Worm (Caenorhabditis elegans) whole organism, L2 larva: Measurements from ENCODE around the gene K02A6.1.

ENCODE experiments used
- C34F6.9 ChIP-seq: fragments of 150-350 bp; optimal IDR thresholded peaks from 2 replicates; lab custom pipeline; 2014; ENCODE audit warnings: missing biosample characterization, missing genetic modification characterization
- F13H6.1 ChIP-seq: sonication (generic microtip); optimal IDR thresholded peaks from 2 replicates; lab custom pipeline; 2016; ENCODE audit warnings: missing genetic modification characterization, missing compliant biosample characterization
- Y55F3AM.14 ChIP-seq: fragments of 200-800 bp; sonication (Bioruptor generic); optimal IDR thresholded peaks from 2 replicates; lab custom pipeline; 2018; ENCODE audit warnings: mild to moderate bottlenecking, missing genetic modification characterization, missing compliant biosample characterization
- ZK546.5 ChIP-seq: sonication (generic microtip); optimal IDR thresholded peaks from 2 replicates; lab custom pipeline; 2017; ENCODE audit warnings: missing biosample characterization, missing genetic modification characterization
- alr-1 ChIP-seq: fragments of 150-350 bp; optimal IDR thresholded peaks from 2 replicates; lab custom pipeline; 2014; ENCODE audit warnings: missing biosample characterization, missing genetic modification characterization
- aly-2 ChIP-seq: fragments of 150-350 bp; optimal IDR thresholded peaks from 2 replicates; lab custom pipeline; 2014; ENCODE audit warnings: missing biosample characterization, missing genetic modification characterization
- ama-1 ChIP-seq: fragments of 150-350 bp; optimal IDR thresholded peaks from 2 replicates; lab custom pipeline; 2018; ENCODE audit warnings: inconsistent platforms
- blmp-1 ChIP-seq: sonication (generic microtip); optimal IDR thresholded peaks from 2 replicates; lab custom pipeline; 2017; ENCODE audit warnings: missing genetic modification characterization, mild to moderate bottlenecking, missing compliant biosample characterization, antibody characterized with exemption, moderate library complexity; ENCODE audit not compliant: insufficient read depth
- ceh-16 ChIP-seq: fragments of 150-350 bp; optimal IDR thresholded peaks from 2 replicates; lab custom pipeline; 2014; ENCODE audit warnings: missing biosample characterization, missing genetic modification characterization
- ceh-82 ChIP-seq: fragments of 150-350 bp; optimal IDR thresholded peaks from 2 replicates; lab custom pipeline; 2014; ENCODE audit warnings: missing biosample characterization, missing genetic modification characterization
- crh-2 ChIP-seq: sonication (generic microtip); optimal IDR thresholded peaks from 2 replicates; lab custom pipeline; 2017; ENCODE audit warnings: missing biosample characterization, missing genetic modification characterization
- dmd-4 ChIP-seq: sonication (generic microtip); optimal IDR thresholded peaks from 2 replicates; lab custom pipeline; 2017; ENCODE audit warnings: missing biosample characterization, missing genetic modification characterization
- egl-27 ChIP-seq: sonication (generic microtip); optimal IDR thresholded peaks from 3 replicates; lab custom pipeline; 2017; ENCODE audit warnings: missing biosample characterization, missing genetic modification reagents, missing genetic modification characterization
- elt-1 ChIP-seq: fragments of 150-350 bp; optimal IDR thresholded peaks from 2 replicates; lab custom pipeline; 2014; ENCODE audit warnings: missing biosample characterization, missing genetic modification characterization
- elt-3 ChIP-seq: sonication (generic microtip); optimal IDR thresholded peaks from 2 replicates; lab custom pipeline; 2017; ENCODE audit warnings: missing biosample characterization, missing genetic modification characterization
- fos-1 ChIP-seq: fragments of 150-350 bp; optimal IDR thresholded peaks from 2 replicates; lab custom pipeline; 2014; ENCODE audit warnings: missing biosample characterization, missing genetic modification characterization
- gmeb-1 ChIP-seq: fragments of 150-350 bp; optimal IDR thresholded peaks from 2 replicates; lab custom pipeline; 2014; ENCODE audit warnings: missing biosample characterization, missing genetic modification characterization
- lin-11 ChIP-seq: fragments of 150-350 bp; sonication (generic microtip); optimal IDR thresholded peaks from 2 replicates; lab custom pipeline; 2014; ENCODE audit warnings: missing biosample characterization, missing genetic modification characterization, inconsistent platforms, mixed read lengths
- lin-13 ChIP-seq: fragments of 150-350 bp; optimal IDR thresholded peaks from 2 replicates; lab custom pipeline; 2014; ENCODE audit warnings: missing biosample characterization, missing genetic modification reagents, missing genetic modification characterization
- lin-39 ChIP-seq: fragments of 150-350 bp; optimal IDR thresholded peaks from 2 replicates; lab custom pipeline; 2014; ENCODE audit warnings: missing biosample characterization, missing genetic modification reagents, missing genetic modification characterization
- lsy-2 ChIP-seq, 2 experiments: fragments of 150-350 bp in 1 of 2; sonication (generic microtip) in 1 of 2; optimal IDR thresholded peaks; 2 replicates each; lab custom pipeline; 2014 to 2017; ENCODE audit warnings: missing biosample characterization in 2 of 2, missing genetic modification characterization in 2 of 2
- mab-5 ChIP-seq: fragments of 150-350 bp; optimal IDR thresholded peaks from 2 replicates; lab custom pipeline; 2014; ENCODE audit warnings: missing biosample characterization, missing genetic modification characterization
- mbf-1 ChIP-seq: sonication (generic microtip); optimal IDR thresholded peaks from 2 replicates; lab custom pipeline; 2017; ENCODE audit warnings: missing biosample characterization, missing genetic modification characterization
- mdl-1 ChIP-seq, 2 experiments: fragments of 150-350 bp in 1 of 2; sonication (generic microtip) in 1 of 2; optimal IDR thresholded peaks; 2 replicates each; lab custom pipeline; 2017; ENCODE audit warnings: missing biosample characterization in 2 of 2, missing genetic modification characterization in 2 of 2
- nhr-10 ChIP-seq: sonication (generic microtip); optimal IDR thresholded peaks from 2 replicates; lab custom pipeline; 2017; ENCODE audit warnings: missing biosample characterization, missing genetic modification characterization
- nhr-11 ChIP-seq: fragments of 150-350 bp; optimal IDR thresholded peaks from 2 replicates; lab custom pipeline; 2014; ENCODE audit warnings: missing biosample characterization, missing genetic modification characterization
- nhr-12 ChIP-seq: fragments of 150-350 bp; optimal IDR thresholded peaks from 2 replicates; lab custom pipeline; 2014; ENCODE audit warnings: missing biosample characterization, missing genetic modification characterization
- nhr-23 ChIP-seq: fragments of 150-350 bp; optimal IDR thresholded peaks from 2 replicates; lab custom pipeline; 2014; ENCODE audit warnings: missing biosample characterization, missing genetic modification reagents, missing genetic modification characterization
- nhr-237 ChIP-seq: fragments of 150-350 bp; optimal IDR thresholded peaks from 2 replicates; lab custom pipeline; 2014; ENCODE audit warnings: missing biosample characterization, missing genetic modification characterization
- nhr-25 ChIP-seq: fragments of 150-350 bp; sonication (generic microtip); optimal IDR thresholded peaks from 3 replicates; lab custom pipeline; 2014; ENCODE audit warnings: missing biosample characterization, missing genetic modification characterization
- nhr-6 ChIP-seq: fragments of 150-350 bp; optimal IDR thresholded peaks from 2 replicates; lab custom pipeline; 2014; ENCODE audit warnings: missing biosample characterization, missing genetic modification characterization
- peb-1 ChIP-seq: fragments of 150-350 bp; optimal IDR thresholded peaks from 2 replicates; lab custom pipeline; 2014; ENCODE audit warnings: missing biosample characterization, missing genetic modification characterization
- sem-4 ChIP-seq: fragments of 150-350 bp; optimal IDR thresholded peaks from 2 replicates; lab custom pipeline; 2014; ENCODE audit warnings: missing biosample characterization, missing genetic modification reagents, missing genetic modification characterization
- skn-1 ChIP-seq: sonication (generic microtip); optimal IDR thresholded peaks from 2 replicates; lab custom pipeline; 2017; ENCODE audit warnings: missing biosample characterization, missing genetic modification characterization
- sma-3 ChIP-seq: sonication (generic microtip); optimal IDR thresholded peaks from 2 replicates; lab custom pipeline; 2016; ENCODE audit warnings: missing genetic modification reagents, missing genetic modification characterization, missing compliant biosample characterization
- sma-9 ChIP-seq, 2 experiments: fragments of 150-350 bp in 1 of 2; sonication (generic microtip) in 1 of 2; optimal IDR thresholded peaks; 2 replicates each; lab custom pipeline; 2014 to 2016; ENCODE audit warnings: missing genetic modification characterization in 2 of 2, mild to moderate bottlenecking in 1 of 2, missing biosample characterization in 1 of 2, missing compliant biosample characterization in 1 of 2, missing genetic modification reagents in 1 of 2, moderate library complexity in 1 of 2
- snpc-4 ChIP-seq: fragments of 150-350 bp; optimal IDR thresholded peaks from 2 replicates; lab custom pipeline; 2014; ENCODE audit warnings: missing biosample characterization, missing genetic modification characterization
- unc-39 ChIP-seq: fragments of 150-350 bp; optimal IDR thresholded peaks from 2 replicates; lab custom pipeline; 2014; ENCODE audit warnings: missing biosample characterization, missing genetic modification characterization
- unc-55 ChIP-seq: fragments of 150-350 bp; sonication (generic microtip); optimal IDR thresholded peaks from 3 replicates; lab custom pipeline; 2014; ENCODE audit warnings: missing biosample characterization, missing genetic modification reagents, missing genetic modification characterization
- unc-62 ChIP-seq: fragments of 150-350 bp; optimal IDR thresholded peaks from 2 replicates; lab custom pipeline; 2014; ENCODE audit warnings: missing biosample characterization, missing genetic modification reagents, missing genetic modification characterization
- zag-1 ChIP-seq: fragments of 150-350 bp; optimal IDR thresholded peaks from 2 replicates; lab custom pipeline; 2014; ENCODE audit warnings: missing biosample characterization, missing genetic modification characterization
- ztf-1 ChIP-seq: fragments of 200-800 bp; sonication (Bioruptor generic); conservative IDR thresholded peaks from 2 replicates; pipeline ENCODE4 v1.3.6; 2022; ENCODE audit warnings: missing genetic modification characterization, missing compliant biosample characterization
- ztf-11 ChIP-seq: sonication (generic microtip); optimal IDR thresholded peaks from 2 replicates; lab custom pipeline; 2017; ENCODE audit warnings: missing biosample characterization, missing genetic modification characterization
- ztf-4 ChIP-seq: fragments of 150-350 bp; optimal IDR thresholded peaks from 2 replicates; lab custom pipeline; 2014; ENCODE audit warnings: missing biosample characterization, missing genetic modification characterization

Gene K02A6.1

DNA sequence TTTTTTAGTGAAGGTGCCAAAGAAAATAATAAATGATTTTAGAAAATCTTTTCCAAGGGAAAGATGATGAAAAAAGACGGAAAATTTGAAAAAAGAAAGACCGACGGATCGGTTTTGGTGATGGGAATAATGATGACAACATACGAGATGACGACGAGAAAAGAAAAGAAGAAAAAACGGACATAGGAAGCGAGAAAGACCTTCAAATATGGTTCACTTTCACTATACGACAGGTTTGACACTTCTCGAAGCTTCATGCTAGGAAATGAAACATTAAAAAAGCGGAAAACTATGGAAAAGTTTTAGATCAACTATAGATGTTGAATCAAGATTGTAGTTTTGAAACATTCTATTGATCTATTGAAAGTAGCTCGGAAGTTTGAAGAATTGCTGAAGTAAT, 19.3 kb upstream of the K02A6.1 start:
- TF ChIP-seq blmp-1 (tag; lab: Kevin White, UChicago) (peak; percentile 84), ceh-82 (no peak), sem-4 (tag; lab: Kevin White, UChicago) (peak; percentile 2)

- TF ChIP-seq nhr-25 (tag; lab: Kevin White, UChicago) (peak; percentile 8), zag-1 (tag; lab: Kevin White, UChicago) (no peak), elt-1 (tag; lab: Kevin White, UChicago) (no peak), nhr-10 (no peak), sma-9 (GFP tag; optimal IDR thresholded peaks at IDR 0.05; lab: Kevin White, UChicago) (no peak), sma-9 (tag; optimal IDR thresholded peaks at IDR 0.05; lab: Kevin White, UChicago) (no peak)
Measured at ce11 chrX:8201210-8201609, 18.3 kb upstream of the K02A6.1 start.

- TF ChIP-seq elt-1 (tag; lab: Kevin White, UChicago) = no peak
- no peak for TF ChIP-seq unc-55
- TF ChIP-seq lsy-2 (tag; optimal IDR thresholded peaks at IDR 0.05; lab: Kevin White, UChicago) = no peak
- TF ChIP-seq ztf-11 (tag; lab: Kevin White, UChicago) = no peak
- no peak for TF ChIP-seq nhr-12
- no peak for TF ChIP-seq zag-1 (tag; lab: Kevin White, UChicago)
- TF ChIP-seq nhr-23 = no peak
- no peak for TF ChIP-seq mbf-1 (tag; lab: Kevin White, UChicago)
- no peak for TF ChIP-seq C34F6.9 (tag; lab: Kevin White, UChicago)
- TF ChIP-seq lin-39 (tag; lab: Kevin White, UChicago) = no peak
Measured at ce11 chrX:8203684-8204083, 15.8 kb upstream of the K02A6.1 start, which contains the start of gene C17H11.6. TSS of gene C17H11.6 (minus strand) at chrX:8203784.

- TF ChIP-seq unc-62 (no peak), nhr-237 (tag; lab: Kevin White, UChicago) (no peak), mdl-1 (tag; optimal IDR thresholded peaks at IDR 0.05; lab: Kevin White, UChicago) (no peak), skn-1 (tag; lab: Kevin White, UChicago) (no peak), sma-3 (GFP tag; lab: Kevin White, UChicago) (no peak), ceh-16 (tag; lab: Kevin White, UChicago) (no peak), mab-5 (tag; lab: Kevin White, UChicago) (no peak), alr-1 (tag; lab: Kevin White, UChicago) (no peak), aly-2 (tag; lab: Kevin White, UChicago) (no peak), ztf-11 (tag; lab: Kevin White, UChicago) (no peak)
Measured at ce11 chrX:8204475-8204874, 15.1 kb upstream of the K02A6.1 start.

DNA sequence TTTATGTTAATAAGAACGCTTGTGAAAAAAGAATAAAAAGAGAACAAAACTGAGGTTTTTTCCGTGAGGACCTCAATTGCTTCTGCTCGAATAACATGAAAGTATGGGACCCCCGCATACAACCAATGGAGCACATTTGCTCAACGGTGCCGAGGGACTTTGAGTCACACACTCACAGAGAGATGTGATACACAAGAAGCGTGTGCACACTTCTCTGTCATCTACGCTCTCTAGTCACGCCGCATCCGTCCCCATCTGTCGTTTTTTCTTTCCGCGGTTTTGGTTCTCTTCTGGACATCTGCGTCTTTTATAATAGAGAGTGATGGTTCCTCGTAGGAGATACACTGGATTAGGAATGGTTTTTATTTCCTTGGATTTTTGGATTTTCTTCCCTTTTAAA, 13.6 kb upstream of the K02A6.1 start:
- TF ChIP-seq fos-1 (tag; lab: Kevin White, UChicago) = peak; percentile 15
- TF ChIP-seq ztf-11 (tag; lab: Kevin White, UChicago) = no peak
- TF ChIP-seq ztf-1 = no peak
- TF ChIP-seq elt-1 (tag; lab: Kevin White, UChicago) = no peak
- TF ChIP-seq elt-3 (tag; lab: Kevin White, UChicago) = no peak
- TF ChIP-seq peb-1 (tag; lab: Kevin White, UChicago) = no peak
- TF ChIP-seq dmd-4 (tag; lab: Kevin White, UChicago) = no peak
- TF ChIP-seq gmeb-1 (tag; lab: Kevin White, UChicago) = no peak
- TF ChIP-seq F13H6.1 (tag; lab: Kevin White, UChicago) = peak; percentile 56
- TF ChIP-seq zag-1 (tag; lab: Kevin White, UChicago) = peak; percentile 67
- TF ChIP-seq blmp-1 (tag; lab: Kevin White, UChicago) = no peak
- TF ChIP-seq unc-39 = no peak
- TF ChIP-seq Y55F3AM.14 (GFP tag; lab: Kevin White, UChicago) = no peak
- no peak for TF ChIP-seq nhr-6 (tag; lab: Kevin White, UChicago)
- TF ChIP-seq unc-62 = no peak
- no peak for TF ChIP-seq ZK546.5 (tag; lab: Kevin White, UChicago)
- TF ChIP-seq snpc-4 = no peak
- no peak for TF ChIP-seq sma-3 (GFP tag; lab: Kevin White, UChicago)
- no peak for TF ChIP-seq alr-1 (tag; lab: Kevin White, UChicago)
- peak; percentile 3 for TF ChIP-seq lin-11
- TF ChIP-seq unc-55 = peak; percentile 87
- no peak for TF ChIP-seq lin-39 (tag; lab: Kevin White, UChicago)
- no peak for TF ChIP-seq nhr-11 (tag; lab: Kevin White, UChicago)
- no peak for TF ChIP-seq ztf-4 (tag; lab: Kevin White, UChicago)
- no peak for TF ChIP-seq nhr-10
- no peak for TF ChIP-seq ama-1 (lab: Kevin White, UChicago)
- TF ChIP-seq mbf-1 (tag; lab: Kevin White, UChicago) = no peak
- TF ChIP-seq ceh-82 = no peak
- TF ChIP-seq crh-2 (tag; lab: Kevin White, UChicago) = peak; percentile 33
- TF ChIP-seq aly-2 (tag; lab: Kevin White, UChicago) = no peak
- TF ChIP-seq egl-27 (tag; lab: Kevin White, UChicago) = no peak
- no peak for TF ChIP-seq lin-13
- TF ChIP-seq nhr-12 = no peak
- peak in 1 of 2 experiments; percentile 58 for TF ChIP-seq mdl-1 (tag; optimal IDR thresholded peaks at IDR 0.05; lab: Kevin White, UChicago)
- no peak for TF ChIP-seq nhr-25 (tag; lab: Kevin White, UChicago)
- no peak for TF ChIP-seq skn-1 (tag; lab: Kevin White, UChicago)
